Worm (Caenorhabditis elegans) whole organism, young adult: ENCODE results near the gene Y53G8AR.8.

Experiments
- B0019.2 ChIP-seq: fragments of 200-800 bp; sonication (Bioruptor generic); conservative IDR thresholded peaks from 2 replicates; pipeline ENCODE4 v1.3.6; 2022; ENCODE audit warnings: missing genetic modification reagents, missing genetic modification characterization, missing compliant biosample characterization
- ama-1 ChIP-seq, 3 experiments: fragments of 150-350 bp in 1 of 3; sonication (generic microtip) in 2 of 3; optimal IDR thresholded peaks; 2 replicates each; lab custom pipeline; 2014 to 2018; ENCODE audit warnings: missing biosample characterization in 2 of 3, missing genetic modification characterization in 2 of 3, missing genetic modification reagents in 2 of 3
- aptf-3 ChIP-seq: fragments of 200-800 bp; sonication (Bioruptor generic); IDR thresholded peaks from 2 replicates; pipeline ENCODE4 v1.3.6; 2022; ENCODE audit warnings: missing genetic modification characterization, missing compliant biosample characterization
- atf-7 ChIP-seq: sonication (generic microtip); optimal IDR thresholded peaks from 2 replicates; lab custom pipeline; 2017; ENCODE audit warnings: mild to moderate bottlenecking, missing genetic modification characterization, missing compliant biosample characterization
- ceh-91 ChIP-seq: fragments of 200-800 bp; sonication (Bioruptor generic); IDR thresholded peaks from 2 replicates; pipeline ENCODE4 v1.3.6; 2022; ENCODE audit warnings: missing genetic modification reagents, missing genetic modification characterization, missing compliant biosample characterization
- dpl-1 ChIP-seq: fragments of 150-350 bp; optimal IDR thresholded peaks from 2 replicates; lab custom pipeline; 2014; ENCODE audit warnings: missing biosample characterization, missing genetic modification reagents, missing genetic modification characterization
- ets-4 ChIP-seq: fragments of 200-800 bp; sonication (Bioruptor generic); optimal IDR thresholded peaks from 2 replicates; lab custom pipeline; 2018; ENCODE audit warnings: mild to moderate bottlenecking, missing genetic modification characterization, missing compliant biosample characterization
- lag-1 ChIP-seq: fragments of 200-800 bp; sonication (Bioruptor generic); IDR thresholded peaks from 2 replicates; pipeline ENCODE4 v1.3.6; 2022; ENCODE audit warnings: missing genetic modification reagents, missing genetic modification characterization, missing compliant biosample characterization
- nhr-120 ChIP-seq: fragments of 200-800 bp; sonication (Bioruptor generic); IDR thresholded peaks from 2 replicates; pipeline ENCODE4 v1.3.6; 2022; ENCODE audit warnings: missing genetic modification characterization, missing compliant biosample characterization
- rpc-1 ChIP-seq, 2 experiments: fragments of 150-350 bp in 1 of 2; sonication (generic microtip) in 1 of 2; optimal IDR thresholded peaks; 2 replicates each; lab custom pipeline; 2014 to 2018; ENCODE audit warnings: missing biosample characterization in 1 of 2, missing genetic modification characterization in 1 of 2, missing genetic modification reagents in 1 of 2, missing genotype in 1 of 2
- snpc-4 ChIP-seq, 5 experiments: fragments of 150-350 bp in 1 of 5; sonication (generic microtip) in 4 of 5; optimal IDR thresholded peaks; 2 replicates each; lab custom pipeline; 2014 to 2018; ENCODE audit warnings: missing genetic modification characterization in 5 of 5, missing biosample characterization in 3 of 5, antibody characterized with exemption in 2 of 5, mild to moderate bottlenecking in 2 of 5, missing compliant biosample characterization in 2 of 5, missing genotype in 2 of 5, moderate library complexity in 2 of 5, missing genetic modification reagents in 1 of 5
- unc-130 ChIP-seq: sonication (generic microtip); optimal IDR thresholded peaks from 2 replicates; lab custom pipeline; 2016; ENCODE audit warnings: missing genetic modification reagents, missing genetic modification characterization, missing compliant biosample characterization
- ztf-6 ChIP-seq: fragments of 200-800 bp; sonication (Bioruptor generic); IDR thresholded peaks from 2 replicates; pipeline ENCODE4 v1.3.6; 2022; ENCODE audit warnings: missing genetic modification reagents, missing genetic modification characterization, missing compliant biosample characterization

DNA sequence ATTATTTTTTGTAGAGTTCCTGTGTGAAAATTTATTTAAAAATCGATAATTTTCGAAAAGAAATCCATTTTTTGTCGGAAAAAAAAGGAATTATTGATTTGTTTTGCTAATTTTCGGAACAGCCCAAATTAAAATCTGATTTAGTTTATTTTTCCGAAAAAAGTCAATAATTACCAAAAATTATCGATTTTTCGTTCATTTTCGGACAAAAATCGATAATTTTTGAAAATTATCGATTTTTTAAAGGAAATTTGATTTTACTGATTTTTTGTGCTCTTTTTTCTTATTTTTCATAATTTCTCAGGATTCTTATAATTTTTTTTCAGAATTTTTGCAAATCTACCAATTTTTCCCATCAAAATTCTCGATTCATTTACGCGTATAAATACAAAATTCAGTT is 52.8 kb downstream of the Y53G8AR.8 start:
- TF ChIP-seq lag-1 (GFP tag; lab: Robert Waterston, UW) (no peak), B0019.2 (GFP tag; lab: Robert Waterston, UW) (no peak), snpc-4 (GFP tag; optimal IDR thresholded peaks at IDR 0.05; lab: Kevin White, UChicago) (no peak), snpc-4 (tag; optimal IDR thresholded peaks at IDR 0.05; lab: Kevin White, UChicago) (no peak), atf-7 (tag; lab: Kevin White, UChicago) (no peak), nhr-120 (GFP tag; lab: Robert Waterston, UW) (no peak), dpl-1 (no peak), rpc-1 (optimal IDR thresholded peaks at IDR 0.05; lab: Kevin White, UChicago) (no peak), rpc-1 (tag; optimal IDR thresholded peaks at IDR 0.05; lab: Kevin White, UChicago) (no peak), unc-130 (GFP tag; lab: Kevin White, UChicago) (no peak), ceh-91 (GFP tag; lab: Robert Waterston, UW) (no peak), ztf-6 (no peak), ama-1 (optimal IDR thresholded peaks at IDR 0.05; lab: Kevin White, UChicago) (no peak), ama-1 (GFP tag; optimal IDR thresholded peaks at IDR 0.05; lab: Kevin White, UChicago) (no peak), ets-4 (GFP tag; lab: Kevin White, UChicago) (no peak), aptf-3 (GFP tag; lab: Robert Waterston, UW) (no peak)
